Worm (Caenorhabditis elegans): ENCODE measurements around the gene str-233.

- TF ChIP-seq pes-1 (GFP tag; IDR thresholded peaks at IDR 0.05) (no peak), ama-1 (optimal IDR thresholded peaks at IDR 0.05) (no peak), ets-7 (tag; optimal IDR thresholded peaks at IDR 0.05) (no peak), hnd-1 (tag; optimal IDR thresholded peaks at IDR 0.05) (no peak), tra-4 (tag; optimal IDR thresholded peaks at IDR 0.05) (no peak), hmg-4 (GFP tag; optimal IDR thresholded peaks at IDR 0.05) (no peak), B0310.2 (tag; optimal IDR thresholded peaks at IDR 0.05) (no peak)
These were observed 13.6 kb upstream of the str-233 start, which contains the start of gene cwc-15 for ce11 chrV:16023051-16023450.

Data from whole organism, early embryonic.